Worm (Caenorhabditis elegans) whole organism, midembryonic: ENCODE measurements around the gene osm-9.

Experiments used
- T22C8.4 ChIP-seq: fragments of 200-800 bp; sonication (Bioruptor generic); IDR thresholded peaks from 2 replicates; pipeline ENCODE4 v1.3.6; 2022; ENCODE audit warnings: missing genetic modification characterization, missing compliant biosample characterization
- cog-1 ChIP-seq: sonication (generic microtip); optimal IDR thresholded peaks from 2 replicates; lab custom pipeline; 2016; ENCODE audit warnings: missing genetic modification characterization, missing compliant biosample characterization
- flt-1 ChIP-seq: fragments of 200-800 bp; sonication (Bioruptor generic); IDR thresholded peaks from 2 replicates; pipeline ENCODE4 v1.3.6; 2022; ENCODE audit warnings: missing genetic modification characterization, missing compliant biosample characterization
- klf-2 ChIP-seq: fragments of 200-800 bp; sonication (Bioruptor generic); conservative IDR thresholded peaks from 2 replicates; pipeline ENCODE4 v1.3.6; 2022; ENCODE audit warnings: missing genetic modification reagents, missing genetic modification characterization, missing compliant biosample characterization
- med-1 ChIP-seq: sonication (generic microtip); optimal IDR thresholded peaks from 2 replicates; lab custom pipeline; 2017; ENCODE audit warnings: missing genetic modification characterization, mild to moderate bottlenecking, missing compliant biosample characterization, antibody characterized with exemption, missing genetic modification reagents; ENCODE audit not compliant: insufficient read depth
- ref-1 ChIP-seq: fragments of 200-800 bp; sonication (Bioruptor generic); conservative IDR thresholded peaks from 2 replicates; pipeline ENCODE4 v1.3.6; 2022; ENCODE audit warnings: missing genetic modification reagents, missing genetic modification characterization, missing compliant biosample characterization
- tab-1 ChIP-seq: fragments of 200-800 bp; sonication (Bioruptor generic); IDR thresholded peaks from 2 replicates; pipeline ENCODE4 v1.3.6; 2022; ENCODE audit warnings: missing genetic modification characterization, missing compliant biosample characterization
- ztf-23 ChIP-seq: fragments of 200-800 bp; sonication (Bioruptor generic); IDR thresholded peaks from 2 replicates; pipeline ENCODE4 v1.3.6; 2022; ENCODE audit warnings: missing genetic modification reagents, missing genetic modification characterization, missing compliant biosample characterization
- ztf-29 ChIP-seq: fragments of 200-800 bp; sonication (Bioruptor generic); IDR thresholded peaks from 2 replicates; pipeline ENCODE4 v1.3.6; 2022; ENCODE audit warnings: missing genetic modification reagents, missing genetic modification characterization, missing compliant biosample characterization

Gene osm-9

DNA sequence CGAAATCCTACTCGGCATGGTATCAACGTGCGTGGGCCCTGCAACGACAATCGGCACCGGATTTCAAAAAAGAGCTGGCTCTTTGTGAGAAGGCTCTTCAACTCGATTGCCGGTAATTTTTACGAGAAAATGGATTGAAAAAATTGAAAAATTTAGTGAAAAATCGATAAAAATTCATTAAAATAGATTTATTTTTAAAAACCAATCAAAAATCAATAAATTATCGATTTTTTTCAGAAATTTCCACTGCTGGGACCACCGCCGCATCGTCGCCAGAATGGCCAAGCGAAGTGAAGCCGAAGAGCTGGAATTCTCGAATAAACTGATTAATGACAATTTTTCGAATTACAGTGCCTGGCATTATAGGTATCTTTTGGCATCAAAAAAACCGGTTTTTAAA is 29.4 kb downstream of the osm-9 start:
- TF ChIP-seq med-1 (GFP tag; lab: Kevin White, UChicago): no peak
- TF ChIP-seq ztf-23 (GFP tag; lab: Robert Waterston, UW): no peak
- TF ChIP-seq ref-1: no peak
- peak; percentile 44; the same call in 1 of the 2 replicates for TF ChIP-seq T22C8.4

DNA sequence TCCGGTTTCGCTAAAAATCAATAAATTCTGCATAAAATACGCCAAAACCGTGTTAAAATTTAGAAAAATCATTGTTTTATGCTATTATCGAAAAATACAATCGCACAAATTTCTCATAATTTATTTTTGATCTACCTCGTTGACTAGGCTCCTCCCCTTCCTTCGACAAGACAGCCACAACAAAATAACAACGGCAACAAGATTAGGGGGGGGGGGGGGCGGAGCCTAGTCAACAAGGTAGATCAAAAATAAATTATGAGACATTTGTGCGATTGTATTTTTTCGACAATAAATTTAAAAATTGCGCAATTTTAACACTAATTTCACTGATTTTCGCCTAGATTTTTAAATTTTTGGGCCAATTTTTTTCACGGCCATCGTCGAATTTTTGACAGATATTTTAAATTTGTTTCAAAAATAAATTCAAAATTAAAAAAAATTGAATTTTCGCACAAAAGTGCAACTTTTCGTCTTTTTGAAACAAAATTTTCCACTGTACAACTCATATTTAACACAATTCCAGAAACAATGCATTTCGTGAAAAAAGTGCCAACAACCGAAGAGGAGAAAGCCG is 30.3 kb downstream of the osm-9 start, which contains the start of gene M57.2:
M57.2 (plus strand) TSS at position 524 of the 574 bp plus-strand sequence.
- TF ChIP-seq ztf-29 (GFP tag; lab: Robert Waterston, UW): no peak
- no peak for TF ChIP-seq ztf-23 (GFP tag; lab: Robert Waterston, UW)
- no peak for TF ChIP-seq med-1 (GFP tag; lab: Kevin White, UChicago)

DNA sequence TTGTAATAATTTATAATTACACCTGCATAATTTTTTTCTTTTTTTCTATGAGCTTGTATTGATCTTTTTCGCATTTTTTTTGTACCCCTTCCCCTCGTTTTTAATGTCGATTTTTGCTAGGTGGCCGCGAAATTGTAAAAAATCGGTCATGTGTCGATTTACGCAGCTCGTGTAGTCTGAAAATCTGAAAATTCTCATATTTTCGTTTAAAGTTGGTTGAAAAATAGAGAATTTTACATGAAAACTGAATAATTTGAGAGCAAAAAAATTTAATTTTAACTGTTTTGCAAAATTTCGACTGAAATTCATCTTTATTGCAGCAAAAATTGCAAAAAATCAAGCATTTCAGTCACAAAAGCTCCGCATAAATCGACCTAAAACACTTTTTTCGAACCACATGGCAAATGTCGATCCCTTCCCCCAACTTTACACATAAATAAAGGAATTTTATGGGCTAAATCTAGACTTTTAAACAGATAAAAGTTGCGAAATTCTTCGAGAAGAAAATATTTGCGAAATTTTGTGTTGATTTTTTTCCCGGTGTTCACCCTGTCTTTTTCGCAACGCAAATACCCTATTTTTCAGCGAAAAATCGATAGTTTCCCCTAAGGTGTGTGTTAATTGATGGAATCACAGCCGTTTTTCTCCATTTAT is 31.0 kb downstream of the osm-9 start:
- no peak for TF ChIP-seq ztf-23 (GFP tag; lab: Robert Waterston, UW)
- TF ChIP-seq ztf-29 (GFP tag; lab: Robert Waterston, UW): no peak
- no peak for TF ChIP-seq klf-2 (GFP tag; lab: Robert Waterston, UW)

DNA sequence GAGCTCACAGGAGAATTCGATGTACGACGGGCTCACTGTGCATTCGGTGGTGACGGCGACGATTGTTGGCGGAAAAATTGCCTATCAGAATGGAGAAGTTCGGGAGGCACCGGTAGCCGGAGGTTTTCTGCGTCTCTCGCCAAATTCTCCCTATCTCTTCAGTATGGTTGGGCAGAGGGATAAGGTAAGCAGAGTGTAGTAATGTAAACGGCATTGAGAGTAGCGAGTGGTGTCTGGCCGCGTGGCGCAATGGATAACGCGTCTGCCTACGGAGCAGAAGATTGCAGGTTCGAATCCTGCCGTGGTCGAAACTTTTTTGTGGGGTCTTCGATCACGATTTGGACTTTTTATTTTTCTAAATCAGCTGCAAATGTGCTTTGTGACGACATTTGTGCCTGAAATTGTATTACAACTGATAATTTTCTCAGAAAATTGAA is 32.6 kb downstream of the osm-9 start:
- TF ChIP-seq ztf-29 (GFP tag; lab: Robert Waterston, UW): peak; percentile 74
- TF ChIP-seq klf-2 (GFP tag; lab: Robert Waterston, UW): peak; percentile 75
- TF ChIP-seq T22C8.4: peak; percentile 81
- TF ChIP-seq cog-1: peak; percentile 69
- peak; percentile 95 for TF ChIP-seq flt-1 (GFP tag; lab: Robert Waterston, UW)
- peak; percentile 47 for TF ChIP-seq med-1 (GFP tag; lab: Kevin White, UChicago)
- peak; percentile 92 for TF ChIP-seq tab-1 (GFP tag; lab: Robert Waterston, UW)
- peak; percentile 90 for TF ChIP-seq ztf-23 (GFP tag; lab: Robert Waterston, UW)
- TF ChIP-seq ref-1: peak; percentile 82

DNA sequence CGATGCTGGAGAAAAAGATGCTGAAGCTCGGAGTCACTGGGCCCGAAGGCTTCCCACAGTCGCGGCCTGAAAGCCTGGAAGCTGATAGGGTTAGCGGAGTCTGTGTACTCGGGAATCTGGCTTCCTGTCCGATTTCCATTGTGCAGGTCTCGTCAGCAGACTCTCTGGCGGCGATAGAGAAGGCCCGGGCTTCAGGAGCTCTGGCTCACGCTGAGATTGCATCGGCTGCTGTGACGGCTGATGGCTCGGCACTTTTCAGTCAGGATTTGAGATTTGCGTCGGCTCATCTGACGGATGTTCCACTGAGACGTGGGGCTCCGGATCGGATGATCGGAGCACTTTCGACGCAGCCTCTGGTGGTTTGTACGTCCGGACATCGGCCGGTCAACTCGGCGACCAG is 33.8 kb downstream of the osm-9 start:
- TF ChIP-seq tab-1 (GFP tag; lab: Robert Waterston, UW) (no peak), cog-1 (no peak), ztf-29 (GFP tag; lab: Robert Waterston, UW) (no peak), flt-1 (GFP tag; lab: Robert Waterston, UW) (no peak), ztf-23 (GFP tag; lab: Robert Waterston, UW) (no peak), klf-2 (GFP tag; lab: Robert Waterston, UW) (no peak), T22C8.4 (no peak), ref-1 (no peak), med-1 (GFP tag; lab: Kevin White, UChicago) (no peak)

DNA sequence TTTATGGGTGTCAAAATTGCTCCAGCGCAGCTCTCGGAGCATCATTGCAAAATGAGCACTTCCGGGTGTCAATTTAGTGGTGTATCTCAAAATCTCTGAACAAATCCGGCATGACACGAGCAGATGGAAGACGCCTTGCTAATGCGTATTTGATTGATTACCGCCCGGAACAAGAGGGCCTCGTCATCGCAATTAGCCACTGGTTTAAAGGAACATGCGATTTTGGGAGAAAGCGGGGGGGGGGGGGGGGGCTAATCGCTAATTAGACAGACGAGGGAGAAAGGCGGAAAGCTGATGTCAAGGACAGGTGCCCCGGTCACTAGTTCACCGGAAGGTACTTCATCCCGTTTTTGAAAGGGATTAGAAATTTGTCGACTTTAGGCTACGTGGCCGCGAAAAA is 35.5 kb downstream of the osm-9 start:
- no peak for TF ChIP-seq ztf-23 (GFP tag; lab: Robert Waterston, UW)
- TF ChIP-seq med-1 (GFP tag; lab: Kevin White, UChicago): no peak
- TF ChIP-seq flt-1 (GFP tag; lab: Robert Waterston, UW): peak; percentile 41; the same call in 1 of the 2 replicates

DNA sequence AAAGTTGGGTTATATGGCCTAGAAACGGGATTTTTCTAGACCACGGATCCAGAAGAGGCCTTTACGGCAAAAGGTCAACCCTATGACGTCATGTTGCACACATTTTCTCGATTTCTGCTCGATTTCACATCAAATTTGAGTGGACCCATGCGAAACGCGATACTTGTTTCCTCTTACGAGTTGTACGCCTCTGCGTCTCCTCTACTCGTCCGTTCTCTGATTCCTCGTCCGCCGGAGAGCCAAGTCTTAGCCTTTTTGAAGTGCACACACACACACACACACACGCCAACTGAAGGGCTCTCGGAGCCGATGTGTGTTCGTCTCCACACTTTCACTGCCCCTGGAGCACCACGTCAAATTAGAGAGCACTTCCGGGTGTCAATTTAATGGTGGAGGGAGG is 36.3 kb downstream of the osm-9 start:
- TF ChIP-seq flt-1 (GFP tag; lab: Robert Waterston, UW) (0 out of 2 replicates have a peak, but pooled peaks have one; percentile 49), med-1 (GFP tag; lab: Kevin White, UChicago) (no peak), tab-1 (GFP tag; lab: Robert Waterston, UW) (no peak), ztf-23 (GFP tag; lab: Robert Waterston, UW) (no peak), cog-1 (peak; percentile 57), T22C8.4 (no peak), klf-2 (GFP tag; lab: Robert Waterston, UW) (no peak)

DNA sequence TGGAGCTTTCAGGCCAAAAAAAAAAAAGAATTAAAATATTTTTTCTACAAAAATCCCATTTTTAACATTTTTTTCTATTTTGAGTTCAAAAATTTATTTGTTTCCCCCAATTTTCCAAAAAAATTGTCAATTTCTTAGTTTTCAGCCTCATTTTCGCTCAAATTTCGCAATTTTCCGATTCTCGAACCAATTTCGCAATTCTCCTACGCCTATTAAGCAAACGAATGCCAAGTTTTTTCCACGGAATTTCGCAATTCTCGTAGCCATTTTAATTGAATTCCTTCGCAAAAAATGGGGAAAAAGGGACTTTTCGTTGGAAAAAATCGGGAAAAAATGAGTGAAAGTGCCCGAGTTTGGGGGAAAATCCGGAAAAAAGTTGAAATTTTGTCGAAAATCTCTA is 36.9 kb downstream of the osm-9 start:
- TF ChIP-seq cog-1: no peak

DNA sequence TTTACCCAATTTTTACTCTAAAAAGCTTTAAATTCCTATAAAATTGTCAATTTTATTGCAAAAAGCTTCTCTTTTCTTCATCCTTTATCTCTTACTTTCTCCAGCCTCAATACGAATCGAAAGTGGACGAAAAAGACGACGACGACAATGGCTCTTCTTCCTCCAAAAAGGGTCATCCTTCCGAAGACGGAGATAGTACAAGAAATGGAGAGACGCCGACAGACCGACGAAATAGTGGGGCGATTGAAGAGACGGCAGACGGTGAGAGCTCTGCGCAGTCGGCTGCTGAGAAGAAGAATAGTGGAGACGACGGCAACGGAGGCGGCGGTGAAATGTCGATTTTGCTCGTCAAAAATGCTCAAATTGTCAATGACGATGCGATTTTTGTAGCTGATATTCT is 37.9 kb downstream of the osm-9 start:
- TF ChIP-seq flt-1 (GFP tag; lab: Robert Waterston, UW) (no peak), ztf-23 (GFP tag; lab: Robert Waterston, UW) (no peak), cog-1 (no peak), ref-1 (no peak), tab-1 (GFP tag; lab: Robert Waterston, UW) (no peak), T22C8.4 (no peak), med-1 (GFP tag; lab: Kevin White, UChicago) (no peak)

DNA sequence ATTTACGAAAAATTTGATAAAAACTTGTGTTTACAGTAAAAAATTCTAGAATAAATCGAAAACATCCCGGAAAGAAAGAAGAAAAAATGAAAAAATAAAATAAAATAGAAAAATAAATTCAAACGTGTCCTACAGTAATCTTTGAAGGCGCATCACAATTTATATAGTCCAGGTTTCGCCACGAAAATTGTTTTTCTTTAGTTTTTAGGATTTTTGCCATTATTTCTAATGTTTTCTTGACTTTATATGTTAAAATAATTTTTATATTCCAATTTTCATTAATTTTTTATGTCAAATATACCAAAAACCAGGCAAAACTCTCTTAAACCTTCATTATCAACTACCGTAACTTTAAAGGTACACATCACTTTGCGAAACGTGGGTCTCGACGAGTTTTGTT is 39.6 kb downstream of the osm-9 start:
- TF ChIP-seq flt-1 (GFP tag; lab: Robert Waterston, UW): no peak
- TF ChIP-seq klf-2 (GFP tag; lab: Robert Waterston, UW): no peak
- no peak for TF ChIP-seq cog-1
- TF ChIP-seq ref-1: no peak
- TF ChIP-seq tab-1 (GFP tag; lab: Robert Waterston, UW): no peak
- TF ChIP-seq med-1 (GFP tag; lab: Kevin White, UChicago): no peak
- no peak for TF ChIP-seq T22C8.4
- no peak for TF ChIP-seq ztf-23 (GFP tag; lab: Robert Waterston, UW)
- TF ChIP-seq ztf-29 (GFP tag; lab: Robert Waterston, UW): no peak
